Fruit fly (Drosophila melanogaster): Measurements from ENCODE around the gene Cp38.

Gene Cp38

dm6 chrX:8517121-8518024 lies 35.7 kb downstream of the Cp38 start, which contains the start of gene Nrg:
Nrg (plus strand) TSS chrX:8517373.
- peak; percentile 75 for TF ChIP-seq CG17801 (GFP tag; optimal IDR thresholded peaks at IDR 0.05; ENCODE audit: partially characterized antibody)

dm6 chrX:8518025-8518661 lies 36.5 kb downstream of the Cp38 start:
- no peak for TF ChIP-seq CG17801 (GFP tag; optimal IDR thresholded peaks at IDR 0.05; ENCODE audit: partially characterized antibody)

DNA sequence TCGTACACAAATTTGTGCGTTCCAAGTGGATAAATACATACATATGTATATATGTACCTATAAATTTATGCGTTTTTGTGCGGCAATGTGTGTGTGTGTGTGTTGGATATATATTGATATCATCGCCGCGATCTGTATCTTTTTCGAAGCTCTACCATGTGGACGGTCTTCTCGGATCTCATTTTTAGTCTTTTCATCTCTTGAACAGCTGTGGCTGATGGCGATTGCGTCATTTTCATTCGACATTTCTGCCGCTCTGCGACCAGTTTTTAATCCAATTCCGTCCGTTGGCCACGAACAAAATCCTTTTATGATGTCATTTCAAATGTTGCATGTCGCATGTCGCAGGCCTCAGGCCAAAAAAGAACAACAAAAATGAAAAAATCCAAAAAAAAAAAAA lies 38.9 kb downstream of the Cp38 start:
- TF ChIP-seq CG17801 (GFP tag; optimal IDR thresholded peaks at IDR 0.05; ENCODE audit: partially characterized antibody) = no peak

- peak; percentile 67 for TF ChIP-seq CG17801 (GFP tag; optimal IDR thresholded peaks at IDR 0.05; ENCODE audit: partially characterized antibody)
Measured at dm6 chrX:8521492-8521891, 39.9 kb downstream of the Cp38 start.

DNA sequence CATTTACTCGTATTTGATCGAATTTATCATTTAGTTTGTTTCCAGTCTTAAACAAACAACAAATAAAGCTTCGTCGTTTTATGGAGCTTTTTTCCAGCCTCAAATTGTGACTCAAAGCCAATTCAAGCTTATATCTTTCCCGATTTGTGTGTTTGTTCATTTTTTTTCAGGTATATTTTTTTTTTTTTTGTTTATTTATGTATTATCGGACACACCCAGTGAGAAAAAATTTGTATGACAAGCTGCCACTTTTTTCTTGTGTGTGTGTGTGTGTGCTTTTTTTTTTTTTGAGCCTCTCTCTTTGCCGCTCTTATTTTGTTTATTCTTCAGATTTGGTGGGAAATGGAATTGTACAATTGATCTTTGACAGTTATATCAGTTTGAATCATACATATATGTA lies 40.9 kb downstream of the Cp38 start:
- no peak for TF ChIP-seq CG17801 (GFP tag; optimal IDR thresholded peaks at IDR 0.05; ENCODE audit: partially characterized antibody)

DNA sequence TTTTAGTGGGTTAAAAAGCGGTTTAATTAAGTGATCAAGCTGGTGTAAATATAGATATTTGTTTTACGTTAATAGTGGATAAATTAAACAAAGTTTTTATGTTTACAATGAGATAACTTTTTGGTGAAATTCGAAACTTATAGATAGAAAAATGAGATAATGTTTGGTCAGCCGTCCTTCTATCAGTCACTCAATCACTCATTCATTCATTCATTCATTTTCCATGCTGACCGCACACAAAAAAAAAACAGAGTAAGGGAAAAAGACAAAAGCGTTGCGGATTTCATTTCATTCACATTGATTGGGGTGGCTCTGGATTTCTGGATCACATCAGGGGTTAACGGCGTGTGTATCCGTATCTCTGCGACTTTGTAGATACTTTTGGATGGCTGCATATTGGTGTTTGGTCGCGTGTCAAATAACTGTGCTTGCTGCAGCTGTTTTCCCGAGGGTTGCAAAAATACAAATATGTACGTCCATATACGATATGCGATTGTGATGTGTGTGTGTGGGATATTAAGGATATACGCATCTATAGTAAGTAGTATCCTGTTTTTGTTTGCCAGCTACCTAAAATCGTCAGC lies 42.0 kb downstream of the Cp38 start:
- no peak for TF ChIP-seq CG17801 (GFP tag; optimal IDR thresholded peaks at IDR 0.05; ENCODE audit: partially characterized antibody)

- TF ChIP-seq CG17801 (GFP tag; optimal IDR thresholded peaks at IDR 0.05; ENCODE audit: partially characterized antibody) = no peak
Measured at dm6 chrX:8529598-8529997, 48.0 kb downstream of the Cp38 start, which contains the start of gene PIP82. PIP82 (minus strand) TSS chrX:8529698.

DNA sequence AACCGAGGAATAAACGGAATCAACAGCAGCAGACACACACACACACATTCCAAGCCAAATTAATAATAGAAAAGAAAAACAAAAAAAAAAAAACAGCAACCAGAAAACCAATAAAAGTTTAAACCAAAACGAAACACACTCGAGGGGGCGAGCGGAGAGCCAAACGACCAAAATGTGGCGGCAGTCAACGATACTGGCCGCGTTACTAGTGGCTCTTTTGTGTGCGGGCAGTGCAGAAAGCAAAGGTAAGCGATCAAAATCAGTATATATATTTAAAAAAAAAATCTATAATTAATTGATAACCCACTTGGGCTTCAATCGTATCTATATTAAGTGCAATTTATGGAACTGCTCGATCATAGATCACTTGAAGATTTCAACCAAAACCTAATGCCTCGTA lies 50.1 kb downstream of the Cp38 start:
- no peak for TF ChIP-seq CG17801 (GFP tag; optimal IDR thresholded peaks at IDR 0.05; ENCODE audit: partially characterized antibody)

All from ovary, adult (tissue).